Fruit fly (Drosophila melanogaster): ENCODE data around the gene Glt.

- TF ChIP-seq CG6854 (GFP tag; optimal IDR thresholded peaks at IDR 0.05) (no peak), CG10669 (GFP tag; optimal IDR thresholded peaks at IDR 0.05) (no peak), Hr38 (GFP tag; optimal IDR thresholded peaks at IDR 0.05) (no peak), Sox102F (GFP tag; optimal IDR thresholded peaks at IDR 0.05) (no peak), Hr39 (GFP tag; optimal IDR thresholded peaks at IDR 0.05) (no peak), CG16779 (tag; optimal IDR thresholded peaks at IDR 0.05) (no peak), CG6276 (GFP tag; optimal IDR thresholded peaks at IDR 0.05) (no peak), fd59A (GFP tag; optimal IDR thresholded peaks at IDR 0.05) (no peak), fd85E (GFP tag; optimal IDR thresholded peaks at IDR 0.05) (no peak), Blimp-1 (GFP tag; optimal IDR thresholded peaks at IDR 0.05) (no peak), OdsH (GFP tag; optimal IDR thresholded peaks at IDR 0.05) (no peak), esn (GFP tag; optimal IDR thresholded peaks at IDR 0.05) (no peak), CG9139 (GFP tag; optimal IDR thresholded peaks at IDR 0.05) (no peak)
These were observed 17.9 kb downstream of the Glt start for dm6 chr2L:8690382-8690781.

Measured in whole organism, prepupa.